Worm (Caenorhabditis elegans): ENCODE data around the gene str-25.

DNA sequence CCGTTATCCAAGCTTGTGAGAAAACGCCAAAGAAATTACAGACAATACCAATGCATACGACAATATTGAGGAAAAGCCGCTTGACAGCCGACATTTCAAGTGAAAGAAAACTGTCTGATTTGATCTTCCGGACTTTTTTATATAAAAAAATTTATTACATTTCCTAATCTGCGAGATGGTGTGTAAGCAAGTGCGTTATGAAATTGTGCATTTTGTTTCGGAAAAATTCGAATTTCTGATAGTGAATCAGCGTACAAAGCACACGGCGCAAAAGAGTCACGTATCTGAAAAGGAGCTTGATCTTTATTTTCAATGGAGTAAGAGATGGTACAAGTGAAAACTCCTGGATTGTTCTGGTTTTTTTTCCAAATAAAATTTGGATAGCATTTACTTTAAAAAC lies 25.6 kb downstream of the str-25 start, which contains the start of gene clc-32:
- no peak for TF ChIP-seq elt-2 (tag; optimal IDR thresholded peaks at IDR 0.05)
- no peak for TF ChIP-seq vab-15 (tag; optimal IDR thresholded peaks at IDR 0.05)
- no peak for TF ChIP-seq rnt-1 (tag; optimal IDR thresholded peaks at IDR 0.05)
- TF ChIP-seq nhr-77 (tag; optimal IDR thresholded peaks at IDR 0.05) = no peak
- no peak for TF ChIP-seq zag-1 (tag; optimal IDR thresholded peaks at IDR 0.05)
- TF ChIP-seq egl-27 (tag; optimal IDR thresholded peaks at IDR 0.05) = no peak
- no peak for TF ChIP-seq unc-62 (GFP tag; optimal IDR thresholded peaks at IDR 0.05)
- no peak for TF ChIP-seq dsc-1 (tag; optimal IDR thresholded peaks at IDR 0.05)
- no peak for TF ChIP-seq ceh-88 (GFP tag; IDR thresholded peaks at IDR 0.05)
- TF ChIP-seq unc-98 (GFP tag; IDR thresholded peaks at IDR 0.05) = no peak
- TF ChIP-seq snpc-4 (tag; optimal IDR thresholded peaks at IDR 0.05) = no peak

Data from whole organism, L1 larva.